Fruit fly (Drosophila melanogaster): ENCODE measurements around the gene CG45488.
"Not testable (repeated sequence)": the region's sequence is repeated elsewhere in the genome, so short reads cannot be mapped to it uniquely, and the experiment has no call there.

The CG45488 gene

DNA sequence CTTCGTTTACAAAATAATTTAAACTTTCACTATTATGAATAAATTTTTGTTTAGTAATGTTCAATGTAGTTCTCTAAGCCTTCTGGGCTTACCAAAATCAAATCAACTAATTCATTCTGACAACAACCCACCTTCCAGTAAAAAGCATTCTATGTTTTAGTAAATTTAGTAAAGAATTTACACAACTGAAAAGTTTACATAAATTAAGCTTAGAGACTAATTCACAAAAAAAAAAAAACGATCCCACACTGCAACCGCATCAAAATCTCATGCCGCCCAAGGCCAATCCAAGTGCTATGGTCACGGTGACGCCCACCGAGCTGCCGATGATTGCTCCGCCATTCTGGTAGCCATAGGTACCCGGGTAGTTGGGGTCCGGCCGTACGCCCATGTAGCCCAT, at the start of gene CG45488:
Gene CG45488 (minus strand): TSS at position 101 of the 400 bp plus-strand sequence.
- TF ChIP-seq Hr39, CG32006, OdsH (GFP tag; optimal IDR thresholded peaks at IDR 0.05): not testable (repeated sequence)

DNA sequence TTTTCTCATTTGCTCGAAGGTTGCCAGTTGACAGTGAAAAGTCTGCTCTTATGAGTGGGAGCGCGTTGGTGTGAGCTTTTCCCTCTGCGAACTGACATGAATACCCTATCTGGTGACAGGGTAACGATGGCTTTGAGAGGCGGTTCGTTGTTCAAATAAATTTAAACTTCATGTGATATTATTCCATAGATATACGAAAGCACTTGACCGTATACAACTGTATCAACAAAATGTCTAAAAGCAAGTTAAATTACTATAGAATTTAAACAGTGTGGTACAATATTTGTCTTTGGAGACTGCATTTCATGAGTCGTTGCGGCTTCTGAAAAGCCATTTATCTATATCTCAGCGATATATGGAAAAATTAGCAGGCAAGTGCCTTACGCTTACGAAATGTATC, 44.0 kb upstream of the CG45488 start:
- TF ChIP-seq CG11762 (GFP tag; optimal IDR thresholded peaks at IDR 0.05; ENCODE audit: insufficient read depth) (no peak), Hr4 (GFP tag; optimal IDR thresholded peaks at IDR 0.05) (no peak), CG8119 (GFP tag; IDR thresholded peaks at IDR 0.05) (0 out of 3 replicates have a peak, but pooled peaks have one; percentile 19), CG32006 (GFP tag; optimal IDR thresholded peaks at IDR 0.05) (peak; percentile 38), svp (GFP tag) (peak; percentile 44), pdm3 (GFP tag; optimal IDR thresholded peaks at IDR 0.05) (peak; percentile 65), CG1621 (tag; optimal IDR thresholded peaks at IDR 0.05) (peak; percentile 8), Hr39 (GFP tag; optimal IDR thresholded peaks at IDR 0.05) (peak; percentile 63), Lpt (GFP tag; optimal IDR thresholded peaks at IDR 0.05) (no peak), OdsH (GFP tag; optimal IDR thresholded peaks at IDR 0.05) (peak; percentile 57), ss (GFP tag; optimal IDR thresholded peaks at IDR 0.05) (no peak), Eip75B (GFP tag; optimal IDR thresholded peaks at IDR 0.05) (peak; percentile 48), CG31627 (GFP tag; optimal IDR thresholded peaks at IDR 0.05) (peak; percentile 51), Hr38 (GFP tag; optimal IDR thresholded peaks at IDR 0.05) (no peak), Met (GFP tag; optimal IDR thresholded peaks at IDR 0.05) (peak; percentile 42), CG3032 (tag; optimal IDR thresholded peaks at IDR 0.05) (no peak), CG3919 (GFP tag; optimal IDR thresholded peaks at IDR 0.05) (peak; percentile 22), Smox (GFP tag; optimal IDR thresholded peaks at IDR 0.05) (peak; percentile 58), fd85E (GFP tag; optimal IDR thresholded peaks at IDR 0.05) (no peak), dsx (GFP tag; optimal IDR thresholded peaks at IDR 0.05; ENCODE audit: poor library complexity, severe bottlenecking) (no peak), eg (GFP tag; IDR thresholded peaks at IDR 0.05) (no peak), CG16779 (tag; optimal IDR thresholded peaks at IDR 0.05) (peak; percentile 19), salr (GFP tag; optimal IDR thresholded peaks at IDR 0.05) (no peak), esn (GFP tag; optimal IDR thresholded peaks at IDR 0.05) (peak; percentile 55), Eip93F (GFP tag; optimal IDR thresholded peaks at IDR 0.05) (no peak), acj6 (GFP tag; optimal IDR thresholded peaks at IDR 0.05) (peak; percentile 45), lz (GFP tag; optimal IDR thresholded peaks at IDR 0.05) (peak; percentile 44), CG6163 (GFP tag; IDR thresholded peaks at IDR 0.05) (peak; percentile 32; the same call in 1 of the 3 replicates), vri (GFP tag; optimal IDR thresholded peaks at IDR 0.05) (peak; percentile 55), Sox102F (GFP tag; optimal IDR thresholded peaks at IDR 0.05) (peak; percentile 40), CG6792 (GFP tag; optimal IDR thresholded peaks at IDR 0.05) (peak; percentile 59), CG8319 (GFP tag; optimal IDR thresholded peaks at IDR 0.05) (no peak), Sox14 (GFP tag; optimal IDR thresholded peaks at IDR 0.05) (peak; percentile 44), CG11902 (GFP tag; optimal IDR thresholded peaks at IDR 0.05) (no peak), Sox15 (GFP tag; optimal IDR thresholded peaks at IDR 0.05) (no peak), CG7368 (GFP tag; optimal IDR thresholded peaks at IDR 0.05) (no peak), CG34406 (GFP tag; optimal IDR thresholded peaks at IDR 0.05) (peak; percentile 26), cyc (GFP tag; optimal IDR thresholded peaks at IDR 0.05) (peak; percentile 34), CG8632 (GFP tag; optimal IDR thresholded peaks at IDR 0.05) (peak; percentile 27), fkh (GFP tag; optimal IDR thresholded peaks at IDR 0.05) (no peak), CG10631 (GFP tag; optimal IDR thresholded peaks at IDR 0.05) (peak; percentile 53), Gug (GFP tag; IDR thresholded peaks at IDR 0.05) (no peak), net (GFP tag; optimal IDR thresholded peaks at IDR 0.05) (peak; percentile 34), fd59A (GFP tag; optimal IDR thresholded peaks at IDR 0.05) (no peak), CG10669 (GFP tag; optimal IDR thresholded peaks at IDR 0.05) (peak; percentile 14), CG6808 (GFP tag; optimal IDR thresholded peaks at IDR 0.05) (no peak), CG9139 (GFP tag; optimal IDR thresholded peaks at IDR 0.05) (no peak), Eip78C (GFP tag) (peak; percentile 79), Ets21C (GFP tag; optimal IDR thresholded peaks at IDR 0.05) (peak; percentile 48), achi (GFP tag; optimal IDR thresholded peaks at IDR 0.05) (peak; percentile 43)

Data from whole organism, prepupa.